Worm (Caenorhabditis elegans) whole organism, late embryonic: ENCODE data around the gene F36H5.4.

Experiments
- C38D4.7 ChIP-seq: fragments of 200-800 bp; sonication (Bioruptor generic); optimal IDR thresholded peaks from 2 replicates; lab custom pipeline; 2018; ENCODE audit warnings: mild to moderate bottlenecking, missing genetic modification characterization, moderate library complexity, missing compliant biosample characterization
- ama-1 ChIP-seq: fragments of 150-350 bp; optimal IDR thresholded peaks from 2 replicates; lab custom pipeline; 2014
- ceh-19 ChIP-seq: fragments of 200-800 bp; sonication (Bioruptor generic); optimal IDR thresholded peaks from 2 replicates; lab custom pipeline; 2018; ENCODE audit warnings: mild to moderate bottlenecking, missing genetic modification characterization, missing compliant biosample characterization
- dve-1 ChIP-seq: sonication (generic microtip); optimal IDR thresholded peaks from 2 replicates; lab custom pipeline; 2017; ENCODE audit warnings: antibody characterized with exemption, mild to moderate bottlenecking, missing genetic modification characterization, missing compliant biosample characterization
- elt-2 ChIP-seq: sonication (generic microtip); optimal IDR thresholded peaks from 2 replicates; lab custom pipeline; 2016; ENCODE audit warnings: missing genetic modification reagents, missing genetic modification characterization, missing compliant biosample characterization
- fkh-6 ChIP-seq: sonication (generic microtip); optimal IDR thresholded peaks from 2 replicates; lab custom pipeline; 2016; ENCODE audit warnings: missing genetic modification characterization, missing compliant biosample characterization
- hlh-30 ChIP-seq: sonication (generic microtip); optimal IDR thresholded peaks from 2 replicates; lab custom pipeline; 2017; ENCODE audit warnings: antibody characterized with exemption, missing genetic modification characterization, missing compliant biosample characterization; ENCODE audit not compliant: insufficient read depth
- nfya-1 ChIP-seq: sonication (generic microtip); optimal IDR thresholded peaks from 2 replicates; lab custom pipeline; 2017; ENCODE audit warnings: missing genetic modification characterization, mild to moderate bottlenecking, missing compliant biosample characterization, antibody characterized with exemption, moderate library complexity
- pax-1 ChIP-seq: fragments of 150-350 bp; optimal IDR thresholded peaks from 2 replicates; lab custom pipeline; 2014; ENCODE audit warnings: missing biosample characterization, missing genetic modification characterization
- pha-4 ChIP-seq: fragments of 150-350 bp; optimal IDR thresholded peaks from 2 replicates; lab custom pipeline; 2018; ENCODE audit warnings: missing biosample characterization, missing genetic modification reagents, missing genetic modification characterization
- unc-86 ChIP-seq: sonication (generic microtip); optimal IDR thresholded peaks from 2 replicates; lab custom pipeline; 2016; ENCODE audit warnings: missing genetic modification characterization, missing compliant biosample characterization
- ztf-16 ChIP-seq: sonication (generic microtip); optimal IDR thresholded peaks from 2 replicates; lab custom pipeline; 2017; ENCODE audit warnings: missing genetic modification characterization, missing compliant biosample characterization

DNA sequence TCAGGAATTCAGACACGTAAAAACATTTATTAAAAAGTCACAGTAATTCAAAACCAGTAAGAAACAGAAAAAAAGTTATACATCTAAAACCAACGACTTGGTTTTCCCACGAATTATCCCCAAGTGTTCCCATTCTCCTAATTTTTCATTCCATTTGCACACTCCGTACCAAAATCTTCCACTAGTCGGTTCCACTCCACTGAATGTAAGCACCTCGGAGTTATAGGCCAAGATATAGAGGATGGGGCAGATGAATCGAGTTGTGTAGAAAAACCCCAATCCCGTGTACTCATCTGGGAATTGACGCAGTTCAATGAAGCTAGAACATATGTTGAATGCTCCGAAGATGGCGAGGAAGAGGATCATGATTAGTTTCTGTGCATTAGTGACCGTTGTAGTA, 25.5 kb downstream of the F36H5.4 start:
- TF ChIP-seq hlh-30 (tag; lab: Kevin White, UChicago): no peak
- no peak for TF ChIP-seq nfya-1 (tag; lab: Kevin White, UChicago)
- TF ChIP-seq ztf-16 (tag; lab: Kevin White, UChicago): no peak
- no peak for TF ChIP-seq pax-1 (tag; lab: Kevin White, UChicago)
- no peak for TF ChIP-seq dve-1
- TF ChIP-seq elt-2 (tag; lab: Kevin White, UChicago): no peak
- TF ChIP-seq fkh-6 (tag; lab: Kevin White, UChicago): no peak
- TF ChIP-seq ama-1 (lab: Kevin White, UChicago): no peak
- TF ChIP-seq pha-4 (tag; lab: Kevin White, UChicago): no peak
- TF ChIP-seq C38D4.7 (GFP tag; lab: Kevin White, UChicago): no peak
- TF ChIP-seq unc-86 (tag; lab: Kevin White, UChicago): no peak
- TF ChIP-seq ceh-19 (GFP tag; lab: Kevin White, UChicago): no peak
